Worm (Caenorhabditis elegans) whole organism, L4 larva: ENCODE data around the gene sel-15.

ENCODE experiments used
- ces-1 ChIP-seq: fragments of 150-350 bp; sonication (generic microtip); optimal IDR thresholded peaks from 4 replicates; lab custom pipeline; 2014; ENCODE audit warnings: missing biosample characterization, missing genetic modification reagents, missing genetic modification characterization
- dmd-9 ChIP-seq: fragments of 200-800 bp; sonication (Bioruptor generic); IDR thresholded peaks from 2 replicates; pipeline ENCODE4 v1.3.6; 2022; ENCODE audit warnings: missing genetic modification reagents, missing genetic modification characterization, missing compliant biosample characterization
- fkh-10 ChIP-seq: fragments of 150-350 bp; optimal IDR thresholded peaks from 2 replicates; lab custom pipeline; 2014; ENCODE audit warnings: missing biosample characterization, missing genetic modification reagents, missing genetic modification characterization
- snpc-4 ChIP-seq: fragments of 150-350 bp; optimal IDR thresholded peaks from 2 replicates; lab custom pipeline; 2014; ENCODE audit warnings: missing biosample characterization, missing genetic modification characterization
- zfp-2 ChIP-seq: sonication (generic microtip); optimal IDR thresholded peaks from 2 replicates; lab custom pipeline; 2016; ENCODE audit warnings: mild to moderate bottlenecking, missing genetic modification characterization, missing compliant biosample characterization

- TF ChIP-seq ces-1 (GFP tag; lab: Kevin White, UChicago): no peak
- TF ChIP-seq fkh-10 (GFP tag; lab: Kevin White, UChicago): no peak
- TF ChIP-seq dmd-9 (GFP tag; lab: Robert Waterston, UW): no peak
- no peak for TF ChIP-seq zfp-2 (tag; lab: Kevin White, UChicago)
- no peak for TF ChIP-seq snpc-4 (tag; lab: Kevin White, UChicago)
Observed at ce11 chrIII:649935-650334, 46.3 kb downstream of the sel-15 start.
